Worm (Caenorhabditis elegans) whole organism, mixed stage, embryonic: ENCODE results near the gene gst-34.

Source experiments
- M03D4.4 ChIP-seq: sonication (generic microtip); optimal IDR thresholded peaks from 2 replicates; lab custom pipeline; 2017; ENCODE audit warnings: mild to moderate bottlenecking, missing genetic modification characterization, missing compliant biosample characterization
- bed-3 ChIP-seq: fragments of 200-800 bp; sonication (Bioruptor generic); optimal IDR thresholded peaks from 3 replicates; lab custom pipeline; 2018; ENCODE audit warnings: mild to moderate bottlenecking, missing genetic modification characterization, moderate library complexity, missing compliant biosample characterization
- blmp-1 ChIP-seq: fragments of 150-350 bp; optimal IDR thresholded peaks from 2 replicates; lab custom pipeline; 2014; ENCODE audit warnings: missing biosample characterization, missing genetic modification characterization
- ceh-39 ChIP-seq: fragments of 150-350 bp; optimal IDR thresholded peaks from 2 replicates; lab custom pipeline; 2014; ENCODE audit warnings: missing biosample characterization, missing genetic modification characterization
- ceh-83 ChIP-seq: fragments of 200-800 bp; sonication (Bioruptor generic); optimal IDR thresholded peaks from 2 replicates; lab custom pipeline; 2018; ENCODE audit warnings: mild to moderate bottlenecking, missing genetic modification characterization, missing compliant biosample characterization
- ces-1 ChIP-seq: fragments of 150-350 bp; optimal IDR thresholded peaks from 2 replicates; lab custom pipeline; 2014; ENCODE audit warnings: missing biosample characterization, missing genetic modification reagents, missing genetic modification characterization
- cnd-1 ChIP-seq: fragments of 200-800 bp; sonication (Bioruptor generic); optimal IDR thresholded peaks from 2 replicates; lab custom pipeline; 2018; ENCODE audit warnings: mild to moderate bottlenecking, missing genetic modification characterization, missing compliant biosample characterization
- drap-1 ChIP-seq: fragments of 200-800 bp; sonication (Bioruptor generic); optimal IDR thresholded peaks from 3 replicates; lab custom pipeline; 2018; ENCODE audit warnings: mild to moderate bottlenecking, missing genetic modification characterization, missing compliant biosample characterization
- elt-1 ChIP-seq: sonication (generic microtip); optimal IDR thresholded peaks from 2 replicates; lab custom pipeline; 2017; ENCODE audit warnings: missing genetic modification characterization, mild to moderate bottlenecking, missing compliant biosample characterization, antibody characterized with exemption, moderate library complexity, borderline replicate concordance; ENCODE audit not compliant: insufficient read depth
- elt-3 ChIP-seq: fragments of 150-350 bp; optimal IDR thresholded peaks from 2 replicates; lab custom pipeline; 2014; ENCODE audit warnings: missing biosample characterization, missing genetic modification characterization
- flh-1 ChIP-seq: fragments of 200-800 bp; sonication (Bioruptor generic); optimal IDR thresholded peaks from 2 replicates; lab custom pipeline; 2018; ENCODE audit warnings: mild to moderate bottlenecking, missing genetic modification characterization, moderate library complexity, missing compliant biosample characterization
- ham-2 ChIP-seq: fragments of 200-800 bp; sonication (Bioruptor generic); optimal IDR thresholded peaks from 2 replicates; lab custom pipeline; 2018; ENCODE audit warnings: mild to moderate bottlenecking, missing genetic modification characterization, missing compliant biosample characterization
- hlh-1 ChIP-seq: fragments of 150-350 bp; optimal IDR thresholded peaks from 2 replicates; lab custom pipeline; 2014; ENCODE audit warnings: missing biosample characterization, missing genetic modification reagents, missing genetic modification characterization
- lin-13 ChIP-seq: fragments of 150-350 bp; optimal IDR thresholded peaks from 2 replicates; lab custom pipeline; 2014; ENCODE audit warnings: missing biosample characterization, missing genetic modification characterization
- lin-32 ChIP-seq: fragments of 200-800 bp; sonication (Bioruptor generic); optimal IDR thresholded peaks from 2 replicates; lab custom pipeline; 2018; ENCODE audit warnings: mild to moderate bottlenecking, missing genetic modification characterization, missing compliant biosample characterization
- lsy-2 ChIP-seq: fragments of 150-350 bp; optimal IDR thresholded peaks from 2 replicates; lab custom pipeline; 2014; ENCODE audit warnings: missing biosample characterization, missing genetic modification characterization
- mab-5 ChIP-seq: fragments of 150-350 bp; optimal IDR thresholded peaks from 2 replicates; lab custom pipeline; 2014; ENCODE audit warnings: missing biosample characterization, missing genetic modification characterization
- mep-1 ChIP-seq: fragments of 150-350 bp; optimal IDR thresholded peaks from 2 replicates; lab custom pipeline; 2017; ENCODE audit warnings: missing biosample characterization, missing genetic modification reagents, missing genetic modification characterization, inconsistent platforms
- mls-2 ChIP-seq: sonication (generic microtip); optimal IDR thresholded peaks from 2 replicates; lab custom pipeline; 2016; ENCODE audit warnings: mild to moderate bottlenecking, missing genetic modification characterization, moderate library complexity, missing compliant biosample characterization
- nhr-12 ChIP-seq: fragments of 150-350 bp; optimal IDR thresholded peaks from 2 replicates; lab custom pipeline; 2014; ENCODE audit warnings: missing biosample characterization, missing genetic modification characterization
- nhr-237 ChIP-seq: fragments of 150-350 bp; optimal IDR thresholded peaks from 2 replicates; lab custom pipeline; 2014; ENCODE audit warnings: missing biosample characterization, missing genetic modification characterization
- nhr-28 ChIP-seq: fragments of 150-350 bp; optimal IDR thresholded peaks from 2 replicates; lab custom pipeline; 2014; ENCODE audit warnings: missing biosample characterization, missing genetic modification characterization
- nhr-76 ChIP-seq: sonication (generic microtip); optimal IDR thresholded peaks from 2 replicates; lab custom pipeline; 2017; ENCODE audit warnings: missing biosample characterization, missing genetic modification characterization
- pha-4 ChIP-seq: fragments of 150-350 bp; optimal IDR thresholded peaks from 2 replicates; lab custom pipeline; 2018; ENCODE audit warnings: missing biosample characterization, missing genetic modification reagents, missing genetic modification characterization
- sem-2 ChIP-seq: fragments of 200-800 bp; sonication (Bioruptor generic); optimal IDR thresholded peaks from 2 replicates; lab custom pipeline; 2018; ENCODE audit warnings: mild to moderate bottlenecking, missing genetic modification characterization, missing compliant biosample characterization
- snpc-4 ChIP-seq: fragments of 150-350 bp; optimal IDR thresholded peaks from 2 replicates; lab custom pipeline; 2014; ENCODE audit warnings: missing biosample characterization, missing genetic modification characterization
- sptf-1 ChIP-seq: sonication (generic microtip); optimal IDR thresholded peaks from 2 replicates; lab custom pipeline; 2017; ENCODE audit warnings: mild to moderate bottlenecking, missing genetic modification characterization, moderate library complexity, missing compliant biosample characterization
- tbx-8 ChIP-seq: fragments of 200-800 bp; sonication (Bioruptor generic); optimal IDR thresholded peaks from 2 replicates; lab custom pipeline; 2018; ENCODE audit warnings: mild to moderate bottlenecking, missing genetic modification characterization, moderate library complexity, missing compliant biosample characterization
- unc-39 ChIP-seq: fragments of 150-350 bp; optimal IDR thresholded peaks from 2 replicates; lab custom pipeline; 2014; ENCODE audit warnings: missing biosample characterization, missing genetic modification characterization
- unc-62 ChIP-seq: fragments of 150-350 bp; optimal IDR thresholded peaks from 2 replicates; lab custom pipeline; 2014; ENCODE audit warnings: missing biosample characterization, missing genetic modification reagents, missing genetic modification characterization
- zip-8 ChIP-seq: fragments of 150-350 bp; optimal IDR thresholded peaks from 2 replicates; lab custom pipeline; 2014; ENCODE audit warnings: missing biosample characterization, missing genetic modification characterization

Gene gst-34

DNA sequence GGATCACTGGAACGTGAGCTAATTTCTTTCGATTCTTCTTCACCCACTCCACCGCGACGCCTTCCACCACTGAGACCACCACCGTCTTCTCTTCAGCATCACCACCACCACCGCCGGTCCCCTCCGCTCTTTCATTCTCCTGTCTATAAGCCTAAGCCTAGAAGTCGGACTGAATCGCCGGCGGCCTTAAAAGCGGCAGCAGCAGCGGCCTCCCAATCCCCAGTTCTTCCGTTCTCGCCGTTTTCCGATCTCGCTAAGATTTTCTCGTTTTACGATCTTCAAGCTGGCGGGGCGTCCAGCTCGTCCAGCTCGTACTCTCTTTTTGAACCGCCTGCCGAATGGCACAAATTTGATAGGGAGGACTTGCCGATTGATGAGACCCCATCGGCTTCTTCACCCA lies 43.1 kb upstream of the gst-34 start:
- TF ChIP-seq drap-1 (GFP tag; lab: Kevin White, UChicago) (no peak), hlh-1 (no peak), sem-2 (peak; percentile 12), unc-39 (tag; lab: Kevin White, UChicago) (no peak), lin-13 (tag; lab: Kevin White, UChicago) (no peak), nhr-28 (tag; lab: Kevin White, UChicago) (no peak), ces-1 (GFP tag; lab: Kevin White, UChicago) (no peak), nhr-12 (tag; lab: Kevin White, UChicago) (no peak)

DNA sequence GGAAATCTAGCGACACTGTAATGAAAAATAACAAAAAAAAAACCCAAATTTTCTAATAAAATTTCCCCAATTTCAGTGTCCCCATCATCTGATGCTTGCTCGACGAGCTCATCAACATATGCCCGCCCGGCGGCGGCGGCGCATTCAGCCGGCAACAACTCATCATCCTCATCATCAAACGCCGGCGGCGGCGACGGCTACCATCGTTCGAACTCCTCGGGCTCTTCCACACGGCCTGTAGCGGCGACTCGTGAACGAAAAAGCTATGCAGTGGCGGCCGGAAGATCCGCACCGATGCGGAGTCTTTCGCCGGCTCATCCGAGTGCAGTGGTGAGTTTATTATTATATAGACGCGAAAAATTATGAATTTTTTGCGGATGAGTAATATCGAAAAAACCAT lies 37.1 kb upstream of the gst-34 start:
- TF ChIP-seq tbx-8 (GFP tag; lab: Kevin White, UChicago): no peak
- TF ChIP-seq snpc-4 (tag; lab: Kevin White, UChicago): no peak

DNA sequence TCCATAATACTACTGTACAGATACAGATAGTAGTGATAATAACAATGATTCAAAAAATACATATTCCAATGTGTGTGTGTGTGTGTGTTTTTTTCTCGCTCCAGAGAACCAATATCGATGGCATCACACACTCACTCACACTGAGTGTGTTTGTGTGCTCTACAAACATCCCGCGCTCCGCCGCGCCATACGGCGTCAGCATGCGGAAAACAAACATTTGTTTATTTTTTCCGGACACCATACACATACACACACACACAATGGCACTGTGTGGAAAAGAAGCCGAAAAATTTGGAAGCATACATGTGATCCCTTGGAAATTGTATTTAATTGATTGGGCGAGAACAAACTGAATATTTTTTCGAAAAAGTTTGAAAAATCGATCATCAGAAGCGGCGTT lies 36.0 kb upstream of the gst-34 start:
- peak; percentile 67 for TF ChIP-seq pha-4 (tag; lab: Kevin White, UChicago)
- TF ChIP-seq tbx-8 (GFP tag; lab: Kevin White, UChicago): no peak
- TF ChIP-seq, all 35 proteins: peak for 1

DNA sequence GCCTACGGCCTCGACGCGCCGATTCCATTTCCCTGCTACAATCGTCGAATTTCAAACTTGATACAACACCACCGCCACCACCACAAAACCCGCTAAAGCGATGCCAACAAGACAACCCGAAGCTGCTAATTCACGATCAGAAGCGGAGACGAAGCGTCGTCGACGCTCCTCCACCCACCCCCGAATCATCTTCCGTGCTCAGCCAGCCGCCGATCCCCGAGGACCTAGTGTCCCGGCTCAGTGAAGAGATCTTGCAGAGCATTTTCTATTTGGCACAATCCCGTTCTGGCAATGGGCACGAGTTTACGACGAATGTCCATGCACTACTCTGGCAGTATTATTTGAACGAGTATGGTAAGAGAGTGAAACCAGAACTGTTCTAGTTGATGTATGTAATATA lies 35.6 kb upstream of the gst-34 start:
- TF ChIP-seq nhr-76: no peak
- no peak for TF ChIP-seq flh-1 (GFP tag; lab: Kevin White, UChicago)
- no peak for TF ChIP-seq zip-8 (tag; lab: Kevin White, UChicago)
- no peak for TF ChIP-seq hlh-1
- TF ChIP-seq blmp-1 (tag; lab: Kevin White, UChicago): no peak
- no peak for TF ChIP-seq elt-3 (tag; lab: Kevin White, UChicago)
- TF ChIP-seq ceh-39 (tag; lab: Kevin White, UChicago): no peak
- TF ChIP-seq nhr-237 (tag; lab: Kevin White, UChicago): no peak
- TF ChIP-seq lin-32 (GFP tag; lab: Kevin White, UChicago): no peak
- no peak for TF ChIP-seq ces-1 (GFP tag; lab: Kevin White, UChicago)
- no peak for TF ChIP-seq sem-2
- no peak for TF ChIP-seq cnd-1 (tag; lab: Kevin White, UChicago)
- TF ChIP-seq unc-62: no peak
- no peak for TF ChIP-seq mep-1 (tag; lab: Kevin White, UChicago)
- TF ChIP-seq mls-2 (tag; lab: Kevin White, UChicago): no peak
- no peak for TF ChIP-seq mab-5 (tag; lab: Kevin White, UChicago)
- TF ChIP-seq lsy-2 (tag; lab: Kevin White, UChicago): no peak
- no peak for TF ChIP-seq M03D4.4 (tag; lab: Kevin White, UChicago)
- no peak for TF ChIP-seq elt-1 (tag; lab: Kevin White, UChicago)
- TF ChIP-seq pha-4 (tag; lab: Kevin White, UChicago): no peak

DNA sequence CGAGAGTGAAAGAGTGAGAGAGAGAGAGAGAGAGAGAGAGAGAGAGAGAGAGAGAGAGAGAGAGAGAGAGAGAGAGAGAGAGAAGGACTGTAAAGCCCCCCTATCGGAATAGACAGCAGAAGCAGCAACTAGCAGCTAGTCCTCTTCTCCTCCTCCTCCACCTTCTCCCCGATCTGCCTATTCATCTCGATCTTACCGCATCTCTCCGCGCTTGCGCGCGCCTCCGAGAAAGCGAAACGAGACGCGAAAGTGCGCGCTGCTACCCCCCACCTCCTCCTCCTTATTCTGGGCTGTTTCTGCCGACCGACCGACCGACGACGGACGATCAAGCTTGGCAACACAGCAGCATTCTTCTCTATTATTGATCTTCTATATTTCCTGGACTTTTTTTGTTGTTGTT lies 34.9 kb upstream of the gst-34 start:
- TF ChIP-seq sem-2 (peak; percentile 33), ham-2 (GFP tag; lab: Kevin White, UChicago) (peak; percentile 98), mls-2 (tag; lab: Kevin White, UChicago) (peak; percentile 34), bed-3 (peak; percentile 24), blmp-1 (tag; lab: Kevin White, UChicago) (peak; percentile 95), nhr-237 (tag; lab: Kevin White, UChicago) (no peak), nhr-28 (tag; lab: Kevin White, UChicago) (no peak), M03D4.4 (tag; lab: Kevin White, UChicago) (peak; percentile 39), lin-32 (GFP tag; lab: Kevin White, UChicago) (peak; percentile 23), elt-1 (tag; lab: Kevin White, UChicago) (peak; percentile 66), sptf-1 (tag; lab: Kevin White, UChicago) (peak; percentile 74), ceh-83 (GFP tag; lab: Kevin White, UChicago) (no peak)

DNA sequence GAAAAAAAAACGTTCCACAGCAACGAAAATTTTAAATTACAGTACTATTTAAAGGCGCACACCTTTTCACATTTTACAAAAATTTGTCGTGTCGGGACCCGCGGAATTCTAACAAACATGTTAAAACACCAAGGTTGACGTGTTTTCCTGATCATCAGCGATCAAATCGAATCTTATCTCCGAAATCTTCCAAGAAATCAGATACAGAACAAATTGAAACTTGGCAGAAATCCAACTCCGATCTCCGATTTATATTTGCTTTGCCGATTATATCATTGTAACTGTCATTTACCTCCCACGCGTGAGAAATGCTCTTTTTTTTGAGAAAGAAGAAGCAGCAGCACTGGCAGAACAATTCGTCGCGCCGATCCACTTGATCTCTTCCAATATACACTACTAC lies 30.7 kb upstream of the gst-34 start:
- TF ChIP-seq elt-1 (tag; lab: Kevin White, UChicago) (peak; percentile 97), cnd-1 (tag; lab: Kevin White, UChicago) (no peak)
- TF ChIP-seq, all 35 proteins: peak for 1
